Fruit fly (Drosophila melanogaster) Kc167 (cell line): ENCODE results near the gene Eig71Ea.

Source experiments
- Myc ChIP-seq: fragments of >200 bp; optimal IDR thresholded peaks from 2 replicates; lab custom pipeline; 2017; ENCODE audit warnings: missing external identifiers
- insv ChIP-seq: fragments of >200 bp; optimal IDR thresholded peaks from 3 replicates; lab custom pipeline; 2018; ENCODE audit warnings: missing external identifiers
- psq ChIP-seq: fragments of >200 bp; optimal IDR thresholded peaks from 2 replicates; lab custom pipeline; 2017; ENCODE audit warnings: missing external identifiers

dm6 chr3L:15627295-15627694 is 22.2 kb downstream of the Eig71Ea start:
- no peak for TF ChIP-seq insv (lab: Kevin White, UChicago)
- no peak for TF ChIP-seq Myc (lab: Kevin White, UChicago)
- no peak for TF ChIP-seq psq (lab: Kevin White, UChicago)
